Fruit fly (Drosophila melanogaster): ENCODE results near the gene CG14297.

CG14297 gene

DNA sequence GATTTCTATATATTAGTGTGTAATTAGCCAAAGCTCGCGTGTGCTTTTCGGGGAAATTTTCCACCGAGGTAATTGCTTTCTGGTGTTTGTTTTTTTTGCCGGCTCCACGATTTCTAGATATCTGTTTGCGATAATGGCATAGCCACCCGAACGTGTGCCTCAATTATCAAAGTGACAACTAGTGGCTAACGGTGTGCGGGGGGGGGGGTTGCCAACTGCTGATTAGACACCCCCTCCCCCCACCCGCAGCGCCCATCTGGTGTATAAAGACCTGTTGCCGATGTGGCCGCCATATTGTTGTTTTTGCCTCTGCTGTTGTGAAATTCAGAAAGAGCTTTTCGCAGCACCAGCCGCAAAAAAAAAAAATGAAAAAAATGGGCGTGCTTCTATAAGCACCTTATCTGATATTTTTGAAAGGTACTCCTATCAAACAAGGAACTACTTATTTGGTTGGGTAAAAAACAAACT lies 21.0 kb downstream of the CG14297 start (continued):
- no peak for TF ChIP-seq ken (GFP tag; IDR thresholded peaks at IDR 0.05)
- no peak for TF ChIP-seq Meics (GFP tag; optimal IDR thresholded peaks at IDR 0.05)
- TF ChIP-seq CG32772 (GFP tag; IDR thresholded peaks at IDR 0.05), result peak; percentile 51; the same call in 1 of the 2 replicates
- TF ChIP-seq crol (GFP tag; IDR thresholded peaks at IDR 0.05), result peak; percentile 98
- no peak for TF ChIP-seq az2 (GFP tag; optimal IDR thresholded peaks at IDR 0.05)
- no peak for TF ChIP-seq Lpt (GFP tag; optimal IDR thresholded peaks at IDR 0.05)
- TF ChIP-seq CG14441 (GFP tag; IDR thresholded peaks at IDR 0.05), result peak; percentile 25; the same call in 1 of the 2 replicates
- TF ChIP-seq corto (GFP tag; optimal IDR thresholded peaks at IDR 0.05), result no peak
- peak; percentile 43; the same call in 2 of the 3 replicates for TF ChIP-seq Aef1 (GFP tag; IDR thresholded peaks at IDR 0.05)
- TF ChIP-seq Ptx1 (GFP tag; IDR thresholded peaks at IDR 0.05), result 0 out of 2 replicates have a peak, but pooled peaks have one; percentile 27
- peak; percentile 4 for TF ChIP-seq CG16863 (GFP tag; optimal IDR thresholded peaks at IDR 0.05)
- TF ChIP-seq CG7745 (tag; optimal IDR thresholded peaks at IDR 0.05), result no peak
- TF ChIP-seq Hr51 (GFP tag; optimal IDR thresholded peaks at IDR 0.05), result peak in 1 of 2 experiments; percentile 11
- TF ChIP-seq abd-A (tag; optimal IDR thresholded peaks at IDR 0.05), result peak; percentile 85
- TF ChIP-seq Atf6 (GFP tag; IDR thresholded peaks at IDR 0.05), result peak; percentile 22; the same call in 1 of the 2 replicates
- TF ChIP-seq Hr78 (GFP tag; optimal IDR thresholded peaks at IDR 0.05), result no peak
- 0 out of 2 replicates have a peak, but pooled peaks have one; percentile 37 for TF ChIP-seq CG32532 (GFP tag; IDR thresholded peaks at IDR 0.05)
- peak in 1 of 2 experiments; percentile 19 for TF ChIP-seq Eip74EF (GFP tag; optimal IDR thresholded peaks at IDR 0.05)
- TF ChIP-seq wek (GFP tag; optimal IDR thresholded peaks at IDR 0.05), result no peak
- TF ChIP-seq CG13296 (GFP tag; optimal IDR thresholded peaks at IDR 0.05), result peak; percentile 24
- peak; percentile 9 for TF ChIP-seq CG11504 (tag; optimal IDR thresholded peaks at IDR 0.05)
- TF ChIP-seq CG2875 (GFP tag; optimal IDR thresholded peaks at IDR 0.05), result no peak
- TF ChIP-seq CG12769 (tag; optimal IDR thresholded peaks at IDR 0.05), result peak; percentile 58
- TF ChIP-seq exex (tag; optimal IDR thresholded peaks at IDR 0.05), result peak; percentile 99
- peak; percentile 97 for TF ChIP-seq CG34376 (GFP tag; optimal IDR thresholded peaks at IDR 0.05)
- peak; percentile 43 for TF ChIP-seq Nf-YC (tag; optimal IDR thresholded peaks at IDR 0.05)
- peak; percentile 39 for TF ChIP-seq B-H2 (GFP tag; optimal IDR thresholded peaks at IDR 0.05)
- no peak for TF ChIP-seq shn (GFP tag; optimal IDR thresholded peaks at IDR 0.05)
- TF ChIP-seq GATAe (GFP tag; conservative IDR thresholded peaks at IDR 0.05), result peak; percentile 98
- peak in 1 of 2 experiments; percentile 1 for TF ChIP-seq dpn (GFP tag; optimal IDR thresholded peaks at IDR 0.05)
- peak; percentile 96 for TF ChIP-seq Vsx1 (GFP tag; optimal IDR thresholded peaks at IDR 0.05)
- TF ChIP-seq kah (GFP tag; optimal IDR thresholded peaks at IDR 0.05), result peak; percentile 85
- peak; percentile 32; the same call in 1 of the 2 replicates for TF ChIP-seq Rfx (GFP tag; IDR thresholded peaks at IDR 0.05)
- TF ChIP-seq ftz-f1 (GFP tag; optimal IDR thresholded peaks at IDR 0.05), result peak; percentile 84
- TF ChIP-seq CG6854 (GFP tag; optimal IDR thresholded peaks at IDR 0.05), result peak; percentile 22
- TF ChIP-seq CG4328 (GFP tag; optimal IDR thresholded peaks at IDR 0.05), result peak; percentile 44
- 0 out of 2 replicates have a peak, but pooled peaks have one; percentile 40 for TF ChIP-seq Adf1 (GFP tag; IDR thresholded peaks at IDR 0.05)
- no peak for TF ChIP-seq unc-4 (GFP tag; IDR thresholded peaks at IDR 0.05; ENCODE audit: partially characterized antibody)
- no peak for TF ChIP-seq NK7.1 (GFP tag; optimal IDR thresholded peaks at IDR 0.05)
- peak; percentile 82 for TF ChIP-seq rib (GFP tag; IDR thresholded peaks at IDR 0.05)
- TF ChIP-seq nerfin-1 (tag; optimal IDR thresholded peaks at IDR 0.05), result no peak
- TF ChIP-seq gem (tag; optimal IDR thresholded peaks at IDR 0.05), result no peak
- peak; percentile 4 for TF ChIP-seq CG7556 (GFP tag; optimal IDR thresholded peaks at IDR 0.05)
- peak; percentile 19 for TF ChIP-seq Dek (tag; optimal IDR thresholded peaks at IDR 0.05)
- 0 out of 2 replicates have a peak, but pooled peaks have one; percentile 13 for TF ChIP-seq sob (GFP tag; IDR thresholded peaks at IDR 0.05)
- TF ChIP-seq NFAT (GFP tag; IDR thresholded peaks at IDR 0.05), result peak; percentile 84
- no peak for TF ChIP-seq fd96Cb (tag; optimal IDR thresholded peaks at IDR 0.05)
- TF ChIP-seq cwo (GFP tag; optimal IDR thresholded peaks at IDR 0.05), result peak; percentile 91
- no peak for TF ChIP-seq CG7963 (GFP tag; IDR thresholded peaks at IDR 0.05; ENCODE audit: partially characterized antibody)

All from whole organism, embryonic.